Worm (Caenorhabditis elegans) whole organism, L1 larva: ENCODE data around the gene acl-2.

ENCODE experiments used
- C04F5.9 ChIP-seq: sonication (generic microtip); optimal IDR thresholded peaks from 2 replicates; lab custom pipeline; 2016; ENCODE audit warnings: missing genetic modification characterization, missing compliant biosample characterization
- C16A3.4 ChIP-seq: fragments of 150-350 bp; optimal IDR thresholded peaks from 2 replicates; lab custom pipeline; 2014; ENCODE audit warnings: missing biosample characterization, missing genetic modification characterization
- F16B12.6 ChIP-seq: fragments of 150-350 bp; optimal IDR thresholded peaks from 2 replicates; lab custom pipeline; 2014; ENCODE audit warnings: missing biosample characterization, missing genetic modification characterization
- Y116A8C.19 ChIP-seq: sonication (generic microtip); optimal IDR thresholded peaks from 2 replicates; lab custom pipeline; 2016; ENCODE audit warnings: missing compliant biosample characterization, missing genetic modification characterization, borderline replicate concordance
- aha-1 ChIP-seq: fragments of 150-350 bp; optimal IDR thresholded peaks from 2 replicates; lab custom pipeline; 2014; ENCODE audit warnings: missing biosample characterization, missing genetic modification characterization
- aly-2 ChIP-seq: fragments of 150-350 bp; optimal IDR thresholded peaks from 2 replicates; lab custom pipeline; 2014; ENCODE audit warnings: missing biosample characterization, missing genetic modification characterization
- ceh-8 ChIP-seq: fragments of 200-800 bp; sonication (Bioruptor generic); optimal IDR thresholded peaks from 2 replicates; lab custom pipeline; 2018; ENCODE audit warnings: mild to moderate bottlenecking, missing genetic modification characterization, moderate library complexity, missing compliant biosample characterization
- ceh-82 ChIP-seq, 3 experiments: fragments of 150-350 bp in 1 of 3; sonication (generic microtip) in 2 of 3; optimal IDR thresholded peaks; 2 replicates each; lab custom pipeline; 2014 to 2017; ENCODE audit warnings: missing biosample characterization in 3 of 3, missing genetic modification characterization in 3 of 3
- ces-1 ChIP-seq: fragments of 150-350 bp; optimal IDR thresholded peaks from 2 replicates; lab custom pipeline; 2014; ENCODE audit warnings: missing biosample characterization, missing genetic modification reagents, missing genetic modification characterization
- dpl-1 ChIP-seq, 3 experiments: fragments of 150-350 bp in 2 of 3; sonication (generic microtip) in 1 of 3; optimal IDR thresholded peaks; 2 replicates each; lab custom pipeline; 2014 to 2017; ENCODE audit warnings: missing biosample characterization in 3 of 3, missing genetic modification characterization in 3 of 3, missing genetic modification reagents in 3 of 3
- dsc-1 ChIP-seq: sonication (generic microtip); optimal IDR thresholded peaks from 2 replicates; lab custom pipeline; 2016; ENCODE audit warnings: mild to moderate bottlenecking, missing genetic modification characterization, missing compliant biosample characterization
- efl-1 ChIP-seq, 4 experiments: fragments of 150-350 bp; optimal IDR thresholded peaks in 3 of 4; peaks in 1 of 4; 1 replicate in 1 of 4; 2 replicates in 3 of 4; lab custom pipeline; 2014; ENCODE audit warnings: missing biosample characterization in 2 of 4, missing genetic modification characterization in 2 of 4, missing genetic modification reagents in 2 of 4
- efl-3 ChIP-seq: fragments of 200-800 bp; sonication (Bioruptor generic); optimal IDR thresholded peaks from 2 replicates; lab custom pipeline; 2018; ENCODE audit warnings: mild to moderate bottlenecking, missing genetic modification characterization, missing compliant biosample characterization
- egl-13 ChIP-seq: sonication (generic microtip); optimal IDR thresholded peaks from 2 replicates; lab custom pipeline; 2016; ENCODE audit warnings: missing genotype, missing genetic modification reagents, missing genetic modification characterization, missing compliant biosample characterization
- egl-27 ChIP-seq, 2 experiments: fragments of 150-350 bp in 1 of 2; sonication (generic microtip); optimal IDR thresholded peaks; 3 replicates each; lab custom pipeline; 2017 to 2018; ENCODE audit warnings: missing biosample characterization in 2 of 2, missing genetic modification characterization in 2 of 2, missing genetic modification reagents in 2 of 2
- fkh-4 ChIP-seq: sonication (generic microtip); optimal IDR thresholded peaks from 2 replicates; lab custom pipeline; 2016; ENCODE audit warnings: missing compliant biosample characterization, missing genetic modification characterization, borderline replicate concordance
- grh-1 ChIP-seq: fragments of 200-800 bp; sonication (Bioruptor generic); IDR thresholded peaks from 2 replicates; pipeline ENCODE4 v1.3.6; 2022; ENCODE audit warnings: missing genetic modification reagents, missing genetic modification characterization, missing compliant biosample characterization
- hlh-17 ChIP-seq: fragments of 200-800 bp; sonication (Bioruptor generic); optimal IDR thresholded peaks from 2 replicates; lab custom pipeline; 2018; ENCODE audit warnings: missing genetic modification characterization, mild to moderate bottlenecking, missing compliant biosample characterization, moderate library complexity, borderline replicate concordance
- irx-1 ChIP-seq: sonication (generic microtip); optimal IDR thresholded peaks from 2 replicates; lab custom pipeline; 2016; ENCODE audit warnings: missing genetic modification characterization, missing compliant biosample characterization
- isw-1 ChIP-seq: fragments of 200-800 bp; sonication (Bioruptor generic); IDR thresholded peaks from 2 replicates; pipeline ENCODE4 v1.3.6; 2022; ENCODE audit warnings: missing genetic modification characterization, missing compliant biosample characterization
- lin-13 ChIP-seq: fragments of 150-350 bp; optimal IDR thresholded peaks from 2 replicates; lab custom pipeline; 2014; ENCODE audit warnings: missing biosample characterization, missing genetic modification reagents, missing genetic modification characterization
- lin-15B ChIP-seq: fragments of 150-350 bp; sonication (generic microtip); optimal IDR thresholded peaks from 3 replicates; lab custom pipeline; 2014; ENCODE audit warnings: missing biosample characterization, missing genetic modification characterization
- lin-35 ChIP-seq, 2 experiments: fragments of 150-350 bp; optimal IDR thresholded peaks; 2 replicates each; lab custom pipeline; 2014; ENCODE audit warnings: missing biosample characterization in 2 of 2, missing genetic modification characterization in 2 of 2, missing genetic modification reagents in 2 of 2
- lir-3 ChIP-seq: sonication (generic microtip); optimal IDR thresholded peaks from 2 replicates; lab custom pipeline; 2016; ENCODE audit warnings: mild to moderate bottlenecking, missing genetic modification characterization, moderate library complexity, missing compliant biosample characterization; ENCODE audit not compliant: poor library complexity
- lsy-2 ChIP-seq, 2 experiments: fragments of 150-350 bp; optimal IDR thresholded peaks; 2 replicates each; lab custom pipeline; 2014; ENCODE audit warnings: missing biosample characterization in 2 of 2, missing genetic modification characterization in 2 of 2
- mab-9 ChIP-seq: fragments of 200-800 bp; sonication (Bioruptor generic); IDR thresholded peaks from 2 replicates; pipeline ENCODE4 v1.3.6; 2022; ENCODE audit warnings: missing genetic modification reagents, missing genetic modification characterization, missing compliant biosample characterization
- nhr-237 ChIP-seq: fragments of 150-350 bp; optimal IDR thresholded peaks from 2 replicates; lab custom pipeline; 2014; ENCODE audit warnings: missing biosample characterization, missing genetic modification characterization
- nhr-47 ChIP-seq: sonication (generic microtip); optimal IDR thresholded peaks from 2 replicates; lab custom pipeline; 2016; ENCODE audit warnings: mild to moderate bottlenecking, missing genetic modification characterization, moderate library complexity, missing compliant biosample characterization
- nhr-71 ChIP-seq: sonication (generic microtip); optimal IDR thresholded peaks from 2 replicates; lab custom pipeline; 2016; ENCODE audit warnings: mild to moderate bottlenecking, missing genetic modification characterization, moderate library complexity, missing compliant biosample characterization
- nhr-77 ChIP-seq: fragments of 150-350 bp; optimal IDR thresholded peaks from 2 replicates; lab custom pipeline; 2014; ENCODE audit warnings: missing biosample characterization, missing genetic modification characterization
- nhr-84 ChIP-seq: sonication (generic microtip); optimal IDR thresholded peaks from 2 replicates; lab custom pipeline; 2017; ENCODE audit warnings: missing biosample characterization, missing genetic modification characterization
- nhr-90 ChIP-seq: sonication (generic microtip); optimal IDR thresholded peaks from 2 replicates; lab custom pipeline; 2016; ENCODE audit warnings: mild to moderate bottlenecking, missing genetic modification characterization, missing compliant biosample characterization; ENCODE audit not compliant: poor library complexity
- pax-3 ChIP-seq: fragments of 200-800 bp; sonication (Bioruptor generic); optimal IDR thresholded peaks from 2 replicates; lab custom pipeline; 2018; ENCODE audit warnings: mild to moderate bottlenecking, missing genetic modification characterization, moderate library complexity, missing compliant biosample characterization
- rnt-1 ChIP-seq: sonication (generic microtip); optimal IDR thresholded peaks from 2 replicates; lab custom pipeline; 2016; ENCODE audit warnings: mild to moderate bottlenecking, missing genetic modification characterization, moderate library complexity, missing compliant biosample characterization
- skn-1 ChIP-seq: fragments of 150-350 bp; optimal IDR thresholded peaks from 2 replicates; lab custom pipeline; 2014; ENCODE audit warnings: missing biosample characterization, missing genetic modification characterization
- snu-23 ChIP-seq: sonication (generic microtip); optimal IDR thresholded peaks from 2 replicates; lab custom pipeline; 2016; ENCODE audit warnings: missing genetic modification characterization, missing compliant biosample characterization
- sptf-1 ChIP-seq: fragments of 150-350 bp; optimal IDR thresholded peaks from 2 replicates; lab custom pipeline; 2014; ENCODE audit warnings: missing biosample characterization, missing genetic modification characterization
- swsn-7 ChIP-seq: sonication (generic microtip); optimal IDR thresholded peaks from 2 replicates; lab custom pipeline; 2016; ENCODE audit warnings: missing genetic modification characterization, missing compliant biosample characterization
- unc-130 ChIP-seq: fragments of 150-350 bp; optimal IDR thresholded peaks from 2 replicates; lab custom pipeline; 2017; ENCODE audit warnings: missing biosample characterization, missing genetic modification characterization, inconsistent platforms
- unc-62 ChIP-seq: fragments of 150-350 bp; optimal IDR thresholded peaks from 2 replicates; lab custom pipeline; 2014; ENCODE audit warnings: missing biosample characterization, missing genetic modification reagents, missing genetic modification characterization
- unc-86 ChIP-seq: sonication (generic microtip); optimal IDR thresholded peaks from 2 replicates; lab custom pipeline; 2016; ENCODE audit warnings: missing genetic modification characterization, missing compliant biosample characterization
- unc-98 ChIP-seq: fragments of 200-800 bp; sonication (Bioruptor generic); IDR thresholded peaks from 2 replicates; pipeline ENCODE4 v1.3.6; 2022; ENCODE audit warnings: missing genetic modification characterization, missing compliant biosample characterization
- xbp-1 ChIP-seq: sonication (generic microtip); optimal IDR thresholded peaks from 2 replicates; lab custom pipeline; 2016; ENCODE audit warnings: missing genetic modification characterization, missing compliant biosample characterization
- zip-4 ChIP-seq: fragments of 200-800 bp; sonication (Bioruptor generic); optimal IDR thresholded peaks from 2 replicates; lab custom pipeline; 2018; ENCODE audit warnings: mild to moderate bottlenecking, missing genetic modification characterization, moderate library complexity, missing compliant biosample characterization

The acl-2 gene

ce11 chrV:10002720-10003119 is 28.2 kb downstream of the acl-2 start (continued):
- TF ChIP-seq snu-23 (GFP tag; lab: Kevin White, UChicago): peak; percentile 40
- no peak for TF ChIP-seq mab-9 (GFP tag; lab: Robert Waterston, UW)
- TF ChIP-seq fkh-4 (tag; lab: Kevin White, UChicago): no peak
- TF ChIP-seq, all 84 proteins: peak for 10

DNA sequence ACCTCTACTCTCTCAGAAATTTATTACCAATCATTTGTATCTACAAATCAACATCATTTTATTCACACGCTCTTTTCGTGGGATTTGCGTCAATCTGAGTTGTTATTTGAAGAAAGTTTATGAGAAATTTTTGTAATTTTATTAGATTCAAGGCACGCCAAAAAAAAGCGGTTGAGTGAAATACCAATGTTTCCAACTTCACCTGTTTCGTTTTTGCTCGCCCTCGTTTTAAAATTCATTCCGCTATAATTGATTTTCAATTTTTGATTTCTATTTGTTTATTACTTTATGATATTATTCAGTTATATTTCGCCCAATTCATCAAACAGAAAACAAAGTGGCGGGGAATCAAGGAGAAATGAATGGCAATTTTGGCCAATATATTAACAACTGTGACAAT is 30.1 kb downstream of the acl-2 start, which contains the start of gene K08H10.10:
Gene K08H10.10 (plus strand): TSS at position 301 of the 400 bp plus-strand sequence.
- no peak for TF ChIP-seq Y116A8C.19 (tag; lab: Kevin White, UChicago)
- TF ChIP-seq, all 84 proteins: peak for 0

ce11 chrV:9995791-9996190 is 35.1 kb downstream of the acl-2 start, which contains the start of gene K08H10.6:
Gene K08H10.6 (minus strand): TSS chrV:9995891.
- no peak for TF ChIP-seq dsc-1 (tag; lab: Kevin White, UChicago)
- TF ChIP-seq rnt-1 (tag; lab: Kevin White, UChicago): no peak
- TF ChIP-seq lin-35 (GFP tag; optimal IDR thresholded peaks at IDR 0.05; lab: Kevin White, UChicago): no peak
- TF ChIP-seq unc-86 (tag; lab: Kevin White, UChicago): no peak
- no peak for TF ChIP-seq nhr-47
- TF ChIP-seq ces-1 (GFP tag; lab: Kevin White, UChicago): no peak

DNA sequence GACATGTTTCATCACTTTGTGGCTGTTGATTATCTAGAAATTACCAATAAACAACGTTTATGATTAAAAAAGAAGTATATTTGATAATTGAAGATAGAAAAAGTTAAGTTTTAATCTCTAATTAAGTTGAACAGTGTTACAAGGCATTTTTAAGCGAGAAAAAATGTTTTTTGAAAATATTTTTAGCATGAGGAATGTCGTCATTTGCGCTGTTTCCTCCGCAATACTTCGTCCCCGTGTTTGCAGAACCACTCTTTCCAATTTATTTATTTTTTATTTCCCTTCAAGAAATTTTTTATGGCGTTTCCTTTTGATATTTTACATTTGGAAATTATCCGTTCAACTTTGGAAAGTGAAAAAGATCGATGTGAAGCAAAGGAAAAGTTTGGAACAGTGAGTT is 39.3 kb downstream of the acl-2 start, which contains the start of the genes rde-1 and trpp-6:
Gene rde-1 (minus strand): TSS at position 33 of the 400 bp plus-strand sequence.
Gene trpp-6 (plus strand): TSS at position 286 of the 400 bp plus-strand sequence.
- no peak for TF ChIP-seq C16A3.4
- TF ChIP-seq nhr-71 (tag; lab: Kevin White, UChicago): peak; percentile 7
- TF ChIP-seq rnt-1 (tag; lab: Kevin White, UChicago): peak; percentile 20
- no peak for TF ChIP-seq sptf-1
- TF ChIP-seq lin-15B (tag; lab: Kevin White, UChicago): no peak
- peak in 1 of 2 experiments; percentile 45 for TF ChIP-seq efl-1 (optimal IDR thresholded peaks at IDR 0.05; lab: Kevin White, UChicago)
- TF ChIP-seq efl-1 (GFP tag; optimal IDR thresholded peaks at IDR 0.05 in 1 of 2; lab: Kevin White, UChicago): peak in 1 of 2 experiments; percentile 21
- no peak for TF ChIP-seq egl-13
- TF ChIP-seq lsy-2 (tag; optimal IDR thresholded peaks at IDR 0.05; lab: Kevin White, UChicago): peak; percentile 6 to 13
- no peak for TF ChIP-seq irx-1 (tag; lab: Kevin White, UChicago)
- no peak for TF ChIP-seq nhr-90 (tag; lab: Kevin White, UChicago)
- peak; percentile 28 for TF ChIP-seq nhr-47
- no peak for TF ChIP-seq C04F5.9
- no peak for TF ChIP-seq nhr-77 (tag; lab: Kevin White, UChicago)
- no peak for TF ChIP-seq isw-1 (GFP tag; lab: Robert Waterston, UW)
- TF ChIP-seq ceh-82 (tag; optimal IDR thresholded peaks at IDR 0.05; lab: Kevin White, UChicago): no peak
- no peak for TF ChIP-seq nhr-237 (tag; lab: Kevin White, UChicago)
- TF ChIP-seq lin-35 (GFP tag; optimal IDR thresholded peaks at IDR 0.05; lab: Kevin White, UChicago): peak in 1 of 2 experiments; percentile 11
- no peak for TF ChIP-seq skn-1 (tag; lab: Kevin White, UChicago)
- TF ChIP-seq dpl-1 (GFP tag; optimal IDR thresholded peaks at IDR 0.05; lab: Kevin White, UChicago): peak in 2 of 3 experiments; percentile 15 to 32
- TF ChIP-seq ceh-8 (GFP tag; lab: Kevin White, UChicago): no peak
- TF ChIP-seq unc-86 (tag; lab: Kevin White, UChicago): no peak
- TF ChIP-seq hlh-17 (GFP tag; lab: Kevin White, UChicago): no peak
- no peak for TF ChIP-seq ces-1 (GFP tag; lab: Kevin White, UChicago)
- TF ChIP-seq aha-1 (tag; lab: Kevin White, UChicago): no peak
- TF ChIP-seq lir-3 (tag; lab: Kevin White, UChicago): no peak
- no peak for TF ChIP-seq unc-62 (GFP tag; lab: Kevin White, UChicago)
- TF ChIP-seq F16B12.6: peak; percentile 82
- no peak for TF ChIP-seq zip-4 (GFP tag; lab: Kevin White, UChicago)
- no peak for TF ChIP-seq nhr-84 (tag; lab: Kevin White, UChicago)
- TF ChIP-seq dsc-1 (tag; lab: Kevin White, UChicago): no peak
- no peak for TF ChIP-seq unc-130 (tag; lab: Kevin White, UChicago)
- TF ChIP-seq unc-98 (GFP tag; lab: Robert Waterston, UW): no peak
- TF ChIP-seq xbp-1 (tag; lab: Kevin White, UChicago): no peak
- TF ChIP-seq lin-13 (GFP tag; lab: Kevin White, UChicago): no peak
- no peak for TF ChIP-seq pax-3
- TF ChIP-seq swsn-7 (tag; lab: Kevin White, UChicago): peak; percentile 4
- no peak for TF ChIP-seq egl-27 (tag; optimal IDR thresholded peaks at IDR 0.05; lab: Kevin White, UChicago)
- no peak for TF ChIP-seq aly-2 (tag; lab: Kevin White, UChicago)
- no peak for TF ChIP-seq grh-1
- no peak for TF ChIP-seq efl-3 (GFP tag; lab: Kevin White, UChicago)
